Worm (Caenorhabditis elegans): Measurements from ENCODE around the gene K10H10.12.

DNA sequence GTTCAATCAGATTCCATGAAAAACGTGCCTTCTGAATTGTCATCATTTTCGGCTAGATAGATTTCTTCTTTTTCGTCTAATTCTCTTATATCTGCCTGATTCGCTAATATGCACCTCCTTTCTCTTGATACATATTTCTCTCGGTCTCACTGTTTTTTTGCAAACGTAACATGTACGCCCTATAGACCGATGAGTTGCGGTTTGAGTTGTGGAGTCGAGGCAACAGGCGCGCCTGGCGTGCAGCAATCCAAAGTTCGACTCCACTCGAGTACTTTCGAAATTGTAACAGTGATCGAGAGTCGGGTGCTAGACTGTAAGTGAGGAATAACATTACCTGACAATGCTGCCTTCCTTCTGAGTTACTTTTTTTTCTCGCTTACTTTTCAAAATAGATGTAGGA is 9.3 kb downstream of the K10H10.12 start:
- TF ChIP-seq ceh-100 (GFP tag; IDR thresholded peaks at IDR 0.05) (peak; percentile 67), hsf-1 (GFP tag; IDR thresholded peaks at IDR 0.05) (peak; percentile 71; the same call in 1 of the 2 replicates), dpl-1 (GFP tag; optimal IDR thresholded peaks at IDR 0.05) (peak; percentile 14), Y67H2A.10 (GFP tag; conservative IDR thresholded peaks at IDR 0.05) (peak; percentile 36; the same call in 1 of the 2 replicates), egrh-3 (GFP tag; IDR thresholded peaks at IDR 0.05) (peak; percentile 58; the same call in 1 of the 2 replicates), ztf-26 (tag; optimal IDR thresholded peaks at IDR 0.05) (peak; percentile 91), K12H6.12 (tag; optimal IDR thresholded peaks at IDR 0.05) (peak; percentile 87), T26A5.8 (tag; optimal IDR thresholded peaks at IDR 0.05) (peak; percentile 16), F10E7.11 (tag; optimal IDR thresholded peaks at IDR 0.05) (peak; percentile 70), ceh-91 (GFP tag; IDR thresholded peaks at IDR 0.05) (peak; percentile 23; the same call in 1 of the 2 replicates), lin-54 (GFP tag; optimal IDR thresholded peaks at IDR 0.05) (peak; percentile 86)

All from whole organism, young adult.